Worm (Caenorhabditis elegans): Measurements from ENCODE around the gene srt-40.

DNA sequence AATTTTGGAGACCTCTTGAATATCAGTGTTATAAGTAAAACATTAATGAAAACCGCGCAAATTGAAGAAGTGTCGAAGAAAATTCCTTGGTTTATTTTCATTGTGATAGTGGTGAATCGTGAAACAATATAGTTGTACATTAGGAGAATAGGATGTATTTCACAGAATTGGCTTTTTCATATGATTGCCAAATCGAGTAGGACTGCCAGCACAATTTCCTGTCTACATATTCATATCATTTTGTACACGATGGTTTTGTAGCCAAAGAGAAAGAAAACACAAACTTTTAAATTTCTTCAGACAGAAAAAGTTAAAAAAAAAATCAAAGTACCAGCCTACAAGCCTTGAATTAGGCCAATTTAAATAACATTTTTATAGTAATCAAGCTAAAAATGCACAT, 42.3 kb downstream of the srt-40 start, which contains the start of gene str-255:
- TF ChIP-seq ztf-29 (GFP tag; IDR thresholded peaks at IDR 0.05), result no peak
- no peak for TF ChIP-seq tab-1 (GFP tag; IDR thresholded peaks at IDR 0.05)
- no peak for TF ChIP-seq flt-1 (GFP tag; IDR thresholded peaks at IDR 0.05)
- TF ChIP-seq med-1 (GFP tag; optimal IDR thresholded peaks at IDR 0.05; ENCODE audit: insufficient read depth), result no peak
- TF ChIP-seq cog-1 (tag; optimal IDR thresholded peaks at IDR 0.05), result no peak

All from whole organism, midembryonic.